Worm (Caenorhabditis elegans): ENCODE data around the gene T25B9.9.

ce11 chrIV:10761344-10761743 lies 8.1 kb upstream of the T25B9.9 start, which contains the start of gene ugt-54:
- TF ChIP-seq snpc-4 (tag; optimal IDR thresholded peaks at IDR 0.05) (no peak), sdz-12 (GFP tag; optimal IDR thresholded peaks at IDR 0.05) (no peak), nhr-76 (tag; optimal IDR thresholded peaks at IDR 0.05) (no peak), lin-39 (tag; optimal IDR thresholded peaks at IDR 0.05) (no peak), ZK546.5 (tag; optimal IDR thresholded peaks at IDR 0.05) (no peak), unc-130 (GFP tag; optimal IDR thresholded peaks at IDR 0.05) (no peak), unc-62 (GFP tag; optimal IDR thresholded peaks at IDR 0.05 in 1 of 2) (no peak), unc-62 (tag; optimal IDR thresholded peaks at IDR 0.05) (no peak), pha-4 (GFP tag; IDR thresholded peaks at IDR 0.05) (no peak), pha-4 (tag; optimal IDR thresholded peaks at IDR 0.05) (no peak)
